Fruit fly (Drosophila melanogaster) whole organism, prepupa: ENCODE data around the gene Ts.

ENCODE experiments used
- CG15336 ChIP-seq: fragments of 200-800 bp; sonication (Bioruptor generic); IDR thresholded peaks from 2 replicates; pipeline ENCODE4 v1.3.6; 2022; ENCODE audit warnings: missing biosample characterization, missing genetic modification characterization
- CG4318 ChIP-seq: fragments of 200-800 bp; sonication (Bioruptor generic); optimal IDR thresholded peaks from 3 replicates; lab custom pipeline; 2017; ENCODE audit warnings: missing biosample characterization, mild to moderate bottlenecking, missing genetic modification characterization
- CG6808 ChIP-seq: fragments of 200-800 bp; sonication (Bioruptor generic); optimal IDR thresholded peaks from 3 replicates; lab custom pipeline; 2017; ENCODE audit warnings: missing biosample characterization, missing genetic modification characterization, mild to moderate bottlenecking, moderate library complexity, missing genetic modification reagents
- CG8119 ChIP-seq: fragments of 200-800 bp; sonication (Bioruptor generic); IDR thresholded peaks from 3 replicates; pipeline ENCODE4 v1.3.6; 2022; ENCODE audit warnings: missing biosample characterization, missing genetic modification characterization
- Lpt ChIP-seq: fragments of 200-800 bp; sonication (Bioruptor generic); optimal IDR thresholded peaks from 3 replicates; lab custom pipeline; 2016; ENCODE audit warnings: missing biosample characterization, missing genetic modification characterization
- acj6 ChIP-seq: fragments of 200-800 bp; sonication (Bioruptor generic); optimal IDR thresholded peaks from 3 replicates; lab custom pipeline; 2016; ENCODE audit warnings: missing biosample characterization, missing genetic modification characterization
- dac ChIP-seq: fragments of 200-800 bp; sonication (Bioruptor generic); optimal IDR thresholded peaks from 2 replicates; lab custom pipeline; 2017; ENCODE audit warnings: missing biosample characterization, mild to moderate bottlenecking, missing genetic modification characterization
- fd85E ChIP-seq: fragments of 200-800 bp; sonication (Bioruptor generic); optimal IDR thresholded peaks from 3 replicates; lab custom pipeline; 2016; ENCODE audit warnings: missing biosample characterization, missing genetic modification characterization
- spab ChIP-seq: fragments of 200-800 bp; sonication (Bioruptor generic); optimal IDR thresholded peaks from 2 replicates; lab custom pipeline; 2017; ENCODE audit warnings: missing biosample characterization, mild to moderate bottlenecking, missing genetic modification characterization, missing genetic modification reagents

DNA sequence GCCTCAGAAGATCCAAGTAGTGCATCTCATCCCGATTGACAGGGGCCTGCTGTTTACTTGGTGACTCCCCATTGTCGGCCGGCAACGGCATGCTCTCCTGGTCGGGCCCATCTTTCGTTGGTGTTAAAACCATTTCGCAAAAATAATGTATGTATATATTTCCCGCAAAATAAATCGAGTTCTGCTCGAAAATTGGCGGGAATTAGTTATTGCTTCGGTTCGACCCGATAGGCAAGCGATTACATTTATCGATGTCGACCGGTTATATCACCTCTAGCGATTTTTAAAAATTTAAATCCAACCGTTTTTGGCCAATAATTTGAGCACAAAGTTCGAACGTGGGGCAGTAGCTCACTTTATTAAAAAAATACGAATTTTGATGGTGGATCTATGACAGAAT lies at the start of gene Ts:
- TF ChIP-seq dac (GFP tag; lab: Kevin White, UChicago): no peak
- no peak for TF ChIP-seq CG15336 (GFP tag; lab: Robert Waterston, UW)
- TF ChIP-seq acj6 (GFP tag; lab: Kevin White, UChicago): no peak
- no peak for TF ChIP-seq CG6808
- no peak for TF ChIP-seq fd85E (GFP tag; lab: Kevin White, UChicago)
- TF ChIP-seq CG4318 (GFP tag; lab: Kevin White, UChicago): no peak
- TF ChIP-seq Lpt: no peak
- no peak for TF ChIP-seq CG8119 (GFP tag; lab: Robert Waterston, UW)
- TF ChIP-seq spab (GFP tag; lab: Kevin White, UChicago): no peak
